Worm (Caenorhabditis elegans) whole organism, young adult: Measurements from ENCODE around the gene akap-1.

Source experiments
- B0019.2 ChIP-seq: fragments of 200-800 bp; sonication (Bioruptor generic); conservative IDR thresholded peaks from 2 replicates; pipeline ENCODE4 v1.3.6; 2022; ENCODE audit warnings: missing genetic modification reagents, missing genetic modification characterization, missing compliant biosample characterization
- C06A6.2 ChIP-seq: fragments of 200-800 bp; sonication (Bioruptor generic); conservative IDR thresholded peaks from 2 replicates; pipeline ENCODE4 v1.3.6; 2022; ENCODE audit warnings: missing genetic modification characterization, missing compliant biosample characterization
- C17E4.6 ChIP-seq: fragments of 200-800 bp; sonication (Bioruptor generic); IDR thresholded peaks from 2 replicates; pipeline ENCODE4 v1.3.6; 2022; ENCODE audit warnings: missing genetic modification reagents, missing genetic modification characterization, missing compliant biosample characterization
- D2030.7 ChIP-seq: fragments of 200-800 bp; sonication (Bioruptor generic); IDR thresholded peaks from 2 replicates; pipeline ENCODE4 v1.3.6; 2022; ENCODE audit warnings: missing genetic modification reagents, missing genetic modification characterization, missing compliant biosample characterization
- F10E7.11 ChIP-seq: sonication (generic microtip); optimal IDR thresholded peaks from 2 replicates; lab custom pipeline; 2017; ENCODE audit warnings: mild to moderate bottlenecking, missing genetic modification characterization, moderate library complexity, missing compliant biosample characterization
- F22D6.2 ChIP-seq: sonication (generic microtip); optimal IDR thresholded peaks from 2 replicates; lab custom pipeline; 2016; ENCODE audit warnings: mild to moderate bottlenecking, missing genetic modification characterization, missing compliant biosample characterization
- F23B12.7 ChIP-seq: sonication (generic microtip); optimal IDR thresholded peaks from 2 replicates; lab custom pipeline; 2017; ENCODE audit warnings: missing genetic modification characterization, mild to moderate bottlenecking, missing compliant biosample characterization, antibody characterized with exemption, moderate library complexity; ENCODE audit not compliant: insufficient read depth
- F49E8.2 ChIP-seq: sonication (generic microtip); optimal IDR thresholded peaks from 3 replicates; lab custom pipeline; 2017; ENCODE audit warnings: missing genetic modification characterization, mild to moderate bottlenecking, missing compliant biosample characterization, antibody characterized with exemption, moderate library complexity; ENCODE audit not compliant: insufficient read depth
- F52B5.7 ChIP-seq: sonication (generic microtip); optimal IDR thresholded peaks from 2 replicates; lab custom pipeline; 2016; ENCODE audit warnings: mild to moderate bottlenecking, missing genetic modification characterization, missing compliant biosample characterization
- F57C9.4 ChIP-seq: sonication (generic microtip); optimal IDR thresholded peaks from 2 replicates; lab custom pipeline; 2017; ENCODE audit warnings: mild to moderate bottlenecking, missing genetic modification characterization, missing compliant biosample characterization
- K11D2.4 ChIP-seq: fragments of 200-800 bp; sonication (Bioruptor generic); IDR thresholded peaks from 2 replicates; pipeline ENCODE4 v1.3.6; 2022; ENCODE audit warnings: missing genetic modification reagents, missing genetic modification characterization, missing compliant biosample characterization
- K12H6.12 ChIP-seq: fragments of 200-800 bp; sonication (Bioruptor generic); optimal IDR thresholded peaks from 2 replicates; lab custom pipeline; 2018; ENCODE audit warnings: mild to moderate bottlenecking, missing genetic modification characterization, missing compliant biosample characterization
- T26A5.8 ChIP-seq: sonication (generic microtip); optimal IDR thresholded peaks from 2 replicates; lab custom pipeline; 2016; ENCODE audit warnings: missing genetic modification characterization, missing compliant biosample characterization
- Y67H2A.10 ChIP-seq: fragments of 200-800 bp; sonication (Bioruptor generic); conservative IDR thresholded peaks from 2 replicates; pipeline ENCODE4 v1.3.6; 2022; ENCODE audit warnings: missing genetic modification reagents, missing genetic modification characterization, missing compliant biosample characterization
- Y95B8A.8 ChIP-seq: fragments of 200-800 bp; sonication (Bioruptor generic); IDR thresholded peaks from 2 replicates; pipeline ENCODE4 v1.3.6; 2022; ENCODE audit warnings: missing genetic modification reagents, missing genetic modification characterization, missing compliant biosample characterization
- ama-1 ChIP-seq, 3 experiments: fragments of 150-350 bp in 1 of 3; sonication (generic microtip) in 2 of 3; optimal IDR thresholded peaks; 2 replicates each; lab custom pipeline; 2014 to 2018; ENCODE audit warnings: missing biosample characterization in 2 of 3, missing genetic modification characterization in 2 of 3, missing genetic modification reagents in 2 of 3
- atf-7 ChIP-seq: sonication (generic microtip); optimal IDR thresholded peaks from 2 replicates; lab custom pipeline; 2017; ENCODE audit warnings: mild to moderate bottlenecking, missing genetic modification characterization, missing compliant biosample characterization
- attf-3 ChIP-seq: fragments of 200-800 bp; sonication (Bioruptor generic); conservative IDR thresholded peaks from 2 replicates; pipeline ENCODE4 v1.3.6; 2022; ENCODE audit warnings: missing genetic modification reagents, missing genetic modification characterization, missing compliant biosample characterization
- attf-5 ChIP-seq: fragments of 200-800 bp; sonication (Bioruptor generic); optimal IDR thresholded peaks from 2 replicates; lab custom pipeline; 2018; ENCODE audit warnings: mild to moderate bottlenecking, missing genetic modification characterization, missing compliant biosample characterization
- bed-2 ChIP-seq: fragments of 200-800 bp; sonication (Bioruptor generic); IDR thresholded peaks from 2 replicates; pipeline ENCODE4 v1.3.6; 2022; ENCODE audit warnings: missing genetic modification reagents, missing genetic modification characterization, missing compliant biosample characterization
- ccch-3 ChIP-seq: fragments of 200-800 bp; sonication (Bioruptor generic); optimal IDR thresholded peaks from 2 replicates; lab custom pipeline; 2018; ENCODE audit warnings: mild to moderate bottlenecking, missing genetic modification characterization, missing compliant biosample characterization
- cebp-1 ChIP-seq, 2 experiments: fragments of 200-800 bp in 1 of 2; sonication (Bioruptor generic) in 1 of 2; sonication (generic microtip) in 1 of 2; IDR thresholded peaks in 1 of 2; optimal IDR thresholded peaks in 1 of 2; 2 replicates each; pipeline versions ENCODE4 v1.3.6 to Lab custom; 2017 to 2022; ENCODE audit warnings: missing compliant biosample characterization in 2 of 2, missing genetic modification characterization in 2 of 2, mild to moderate bottlenecking in 1 of 2, missing genetic modification reagents in 1 of 2, moderate library complexity in 1 of 2
- ceh-27 ChIP-seq: fragments of 200-800 bp; sonication (Bioruptor generic); optimal IDR thresholded peaks from 2 replicates; lab custom pipeline; 2018; ENCODE audit warnings: mild to moderate bottlenecking, missing genetic modification characterization, moderate library complexity, missing compliant biosample characterization
- die-1 ChIP-seq: sonication (generic microtip); optimal IDR thresholded peaks from 2 replicates; lab custom pipeline; 2016; ENCODE audit warnings: missing genotype, mild to moderate bottlenecking, missing genetic modification characterization, missing compliant biosample characterization
- dox-1 ChIP-seq: fragments of 200-800 bp; sonication (Bioruptor generic); IDR thresholded peaks from 2 replicates; pipeline ENCODE4 v1.3.6; 2022; ENCODE audit warnings: missing genetic modification reagents, missing genetic modification characterization, missing compliant biosample characterization
- egl-18 ChIP-seq: fragments of 200-800 bp; sonication (Bioruptor generic); IDR thresholded peaks from 2 replicates; pipeline ENCODE4 v1.3.6; 2022; ENCODE audit warnings: missing genetic modification reagents, missing genetic modification characterization, missing compliant biosample characterization
- hlh-12 ChIP-seq: sonication (generic microtip); optimal IDR thresholded peaks from 2 replicates; lab custom pipeline; 2016; ENCODE audit warnings: missing genetic modification characterization, missing compliant biosample characterization
- hmg-1.2 ChIP-seq: fragments of 200-800 bp; sonication (Bioruptor generic); IDR thresholded peaks from 2 replicates; pipeline ENCODE4 v1.3.6; 2022; ENCODE audit warnings: missing genetic modification reagents, missing genetic modification characterization, missing compliant biosample characterization
- let-607 ChIP-seq, 2 experiments: fragments of 200-800 bp in 1 of 2; sonication (Bioruptor generic) in 1 of 2; sonication (generic microtip) in 1 of 2; optimal IDR thresholded peaks; 2 replicates each; lab custom pipeline; 2016 to 2018; ENCODE audit warnings: mild to moderate bottlenecking in 2 of 2, missing compliant biosample characterization in 2 of 2, missing genetic modification characterization in 2 of 2, moderate library complexity in 2 of 2, missing genotype in 1 of 2
- lin-35 ChIP-seq, 3 experiments: fragments of 150-350 bp in 2 of 3; sonication (generic microtip) in 1 of 3; optimal IDR thresholded peaks; 2 replicates each; lab custom pipeline; 2014 to 2018; ENCODE audit warnings: missing biosample characterization in 3 of 3, missing genetic modification characterization in 3 of 3, missing genetic modification reagents in 3 of 3
- lin-40 ChIP-seq: sonication (generic microtip); optimal IDR thresholded peaks from 2 replicates; lab custom pipeline; 2016; ENCODE audit warnings: missing genetic modification characterization, mild to moderate bottlenecking, missing compliant biosample characterization, missing genotype, missing genetic modification reagents
- lin-54 ChIP-seq: fragments of 200-800 bp; sonication (Bioruptor generic); optimal IDR thresholded peaks from 2 replicates; lab custom pipeline; 2018; ENCODE audit warnings: mild to moderate bottlenecking, missing genetic modification characterization, missing compliant biosample characterization
- lsl-1 ChIP-seq: fragments of 200-800 bp; sonication (Bioruptor generic); optimal IDR thresholded peaks from 2 replicates; lab custom pipeline; 2018; ENCODE audit warnings: mild to moderate bottlenecking, missing genetic modification characterization, moderate library complexity, missing compliant biosample characterization
- mcd-1 ChIP-seq: fragments of 200-800 bp; sonication (Bioruptor generic); IDR thresholded peaks from 2 replicates; pipeline ENCODE4 v1.3.6; 2022; ENCODE audit warnings: missing genetic modification reagents, missing genetic modification characterization, missing compliant biosample characterization
- nfyb-1 ChIP-seq: fragments of 200-800 bp; sonication (Bioruptor generic); IDR thresholded peaks from 2 replicates; pipeline ENCODE4 v1.3.6; 2022; ENCODE audit warnings: missing genetic modification reagents, missing genetic modification characterization, missing compliant biosample characterization
- nhr-80 ChIP-seq: sonication (generic microtip); optimal IDR thresholded peaks from 2 replicates; lab custom pipeline; 2016; ENCODE audit warnings: missing genetic modification characterization, missing compliant biosample characterization
- pbrm-1 ChIP-seq: fragments of 200-800 bp; sonication (Bioruptor generic); IDR thresholded peaks from 2 replicates; pipeline ENCODE4 v1.3.6; 2022; ENCODE audit warnings: missing genetic modification reagents, missing genetic modification characterization, missing compliant biosample characterization
- rcor-1 ChIP-seq: fragments of 200-800 bp; sonication (Bioruptor generic); IDR thresholded peaks from 2 replicates; pipeline ENCODE4 v1.3.6; 2022; ENCODE audit warnings: missing genetic modification reagents, missing genetic modification characterization, missing compliant biosample characterization
- repo-1 ChIP-seq: sonication (generic microtip); optimal IDR thresholded peaks from 2 replicates; lab custom pipeline; 2017; ENCODE audit warnings: mild to moderate bottlenecking, missing genetic modification characterization, missing compliant biosample characterization
- snpc-1.3 ChIP-seq: sonication (generic microtip); optimal IDR thresholded peaks from 2 replicates; lab custom pipeline; 2017; ENCODE audit warnings: missing genetic modification characterization, mild to moderate bottlenecking, missing compliant biosample characterization, antibody characterized with exemption, moderate library complexity, missing genotype, missing genetic modification reagents; ENCODE audit not compliant: insufficient read depth
- snpc-4 ChIP-seq, 5 experiments: fragments of 150-350 bp in 1 of 5; sonication (generic microtip) in 4 of 5; optimal IDR thresholded peaks; 2 replicates each; lab custom pipeline; 2014 to 2018; ENCODE audit warnings: missing genetic modification characterization in 5 of 5, missing biosample characterization in 3 of 5, antibody characterized with exemption in 2 of 5, mild to moderate bottlenecking in 2 of 5, missing compliant biosample characterization in 2 of 5, missing genotype in 2 of 5, moderate library complexity in 2 of 5, missing genetic modification reagents in 1 of 5
- tbp1 ChIP-seq: fragments of 200-800 bp; sonication (Bioruptor generic); optimal IDR thresholded peaks from 2 replicates; lab custom pipeline; 2018; ENCODE audit warnings: mild to moderate bottlenecking, missing genetic modification characterization, missing compliant biosample characterization
- unc-62 ChIP-seq: fragments of 150-350 bp; optimal IDR thresholded peaks from 2 replicates; lab custom pipeline; 2014; ENCODE audit warnings: missing biosample characterization, missing genetic modification reagents, missing genetic modification characterization
- ztf-28 ChIP-seq: fragments of 200-800 bp; sonication (Bioruptor generic); IDR thresholded peaks from 2 replicates; pipeline ENCODE4 v1.3.6; 2022; ENCODE audit warnings: missing genetic modification reagents, missing genetic modification characterization, missing compliant biosample characterization

Gene akap-1

DNA sequence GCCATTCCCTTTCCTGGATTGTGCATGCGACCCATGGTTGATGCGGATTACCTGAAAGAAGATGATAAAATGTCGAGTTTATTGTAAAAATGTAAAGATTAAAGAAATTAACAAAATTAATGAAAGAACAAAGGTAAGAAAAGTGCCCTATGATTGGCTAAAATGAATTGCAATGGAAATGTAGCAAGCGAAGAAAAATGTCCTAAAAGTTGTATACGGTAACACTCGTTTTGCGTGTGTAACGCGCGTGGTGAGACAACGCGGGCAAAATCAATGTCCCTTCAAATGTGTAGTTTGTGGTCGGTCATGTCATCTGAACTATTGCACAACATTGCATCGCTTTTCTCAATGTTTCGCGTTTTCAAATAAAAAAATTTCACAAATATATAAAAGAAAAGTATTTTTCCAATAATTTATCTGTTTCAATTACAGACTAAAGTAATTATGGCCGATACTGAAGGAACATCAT lies 21.8 kb downstream of the akap-1 start, which contains the start of the genes rps-13 and nfx-1 (continued):
- TF ChIP-seq cebp-1 (GFP tag; IDR thresholded peaks at IDR 0.05; lab: Robert Waterston, UW) (peak; percentile 35; the same call in 1 of the 2 replicates), cebp-1 (tag; optimal IDR thresholded peaks at IDR 0.05; lab: Kevin White, UChicago) (peak; percentile 89), nfyb-1 (GFP tag; lab: Robert Waterston, UW) (peak; percentile 69; the same call in 1 of the 2 replicates), ztf-28 (GFP tag; lab: Robert Waterston, UW) (no peak), hmg-1.2 (GFP tag; lab: Robert Waterston, UW) (peak; percentile 42; the same call in 1 of the 2 replicates), lsl-1 (GFP tag; lab: Kevin White, UChicago) (peak; percentile 87), D2030.7 (GFP tag; lab: Robert Waterston, UW) (peak; percentile 53), lin-54 (peak; percentile 41), rcor-1 (GFP tag; lab: Robert Waterston, UW) (peak; percentile 71; the same call in 1 of the 2 replicates), snpc-4 (GFP tag; optimal IDR thresholded peaks at IDR 0.05; lab: Kevin White, UChicago) (peak; percentile 23), snpc-4 (tag; optimal IDR thresholded peaks at IDR 0.05; lab: Kevin White, UChicago) (peak; percentile 15 to 60 (median 42)), egl-18 (no peak), C17E4.6 (0 out of 2 replicates have a peak, but pooled peaks have one; percentile 11), attf-3 (GFP tag; lab: Robert Waterston, UW) (0 out of 2 replicates have a peak, but pooled peaks have one; percentile 19), ccch-3 (GFP tag; lab: Kevin White, UChicago) (no peak), Y95B8A.8 (GFP tag; lab: Robert Waterston, UW) (peak; percentile 14; the same call in 1 of the 2 replicates), K12H6.12 (tag; lab: Kevin White, UChicago) (peak; percentile 8), tbp1 (GFP tag; lab: Kevin White, UChicago) (peak; percentile 46), ceh-27 (GFP tag; lab: Kevin White, UChicago) (peak; percentile 61), pbrm-1 (GFP tag; lab: Robert Waterston, UW) (peak; percentile 49; the same call in 1 of the 2 replicates), attf-5 (GFP tag; lab: Kevin White, UChicago) (peak; percentile 74), F49E8.2 (tag; lab: Kevin White, UChicago) (peak; percentile 44), dox-1 (GFP tag; lab: Robert Waterston, UW) (0 out of 2 replicates have a peak, but pooled peaks have one; percentile 8), F10E7.11 (no peak), lin-35 (GFP tag; optimal IDR thresholded peaks at IDR 0.05; lab: Kevin White, UChicago) (peak in 1 of 3 experiments; percentile 50), lin-40 (tag; lab: Kevin White, UChicago) (peak; percentile 45), nhr-80 (tag; lab: Kevin White, UChicago) (peak; percentile 40), T26A5.8 (tag; lab: Kevin White, UChicago) (no peak), ama-1 (optimal IDR thresholded peaks at IDR 0.05; lab: Kevin White, UChicago) (no peak), ama-1 (GFP tag; optimal IDR thresholded peaks at IDR 0.05; lab: Kevin White, UChicago) (peak in 1 of 2 experiments; percentile 24)

DNA sequence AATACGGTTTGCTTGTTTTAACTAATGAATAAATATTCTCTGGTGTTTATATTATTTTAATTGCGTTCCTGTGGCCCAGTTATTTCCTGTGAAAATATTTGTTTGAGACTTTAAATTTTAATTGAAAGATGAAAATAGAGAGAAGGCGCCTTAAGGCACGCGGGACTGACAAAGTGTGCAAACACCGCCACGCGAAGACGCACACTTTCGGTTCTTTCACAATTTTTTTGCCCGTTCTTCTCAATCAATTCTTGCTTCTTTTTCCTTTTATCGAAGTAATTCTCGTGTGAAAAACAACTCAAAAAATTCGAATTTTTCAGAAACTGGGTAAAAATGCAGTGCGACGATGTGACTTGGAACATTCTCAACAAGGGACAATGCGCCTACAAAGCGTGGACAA lies 25.9 kb downstream of the akap-1 start, which contains the start of gene C16A3.6:
Gene C16A3.6 (plus strand): TSS at position 84 of the 400 bp plus-strand sequence.
- TF ChIP-seq hlh-12 (tag; lab: Kevin White, UChicago): no peak
- TF ChIP-seq F22D6.2 (tag; lab: Kevin White, UChicago): no peak
- TF ChIP-seq C06A6.2 (GFP tag; lab: Robert Waterston, UW): no peak
- TF ChIP-seq ztf-28 (GFP tag; lab: Robert Waterston, UW): no peak
- no peak for TF ChIP-seq B0019.2 (GFP tag; lab: Robert Waterston, UW)
- no peak for TF ChIP-seq let-607 (tag; optimal IDR thresholded peaks at IDR 0.05; lab: Kevin White, UChicago)
- no peak for TF ChIP-seq F23B12.7 (tag; lab: Kevin White, UChicago)
- TF ChIP-seq F57C9.4 (tag; lab: Kevin White, UChicago): no peak
- TF ChIP-seq lin-40 (tag; lab: Kevin White, UChicago): peak; percentile 4
- peak; percentile 13 for TF ChIP-seq snpc-1.3
- TF ChIP-seq F52B5.7 (tag; lab: Kevin White, UChicago): no peak
- 0 out of 2 replicates have a peak, but pooled peaks have one; percentile 19 for TF ChIP-seq D2030.7 (GFP tag; lab: Robert Waterston, UW)
- TF ChIP-seq K11D2.4: no peak
- no peak for TF ChIP-seq bed-2
- no peak for TF ChIP-seq mcd-1 (GFP tag; lab: Robert Waterston, UW)
- no peak for TF ChIP-seq die-1 (tag; lab: Kevin White, UChicago)
- no peak for TF ChIP-seq cebp-1 (GFP tag; IDR thresholded peaks at IDR 0.05; lab: Robert Waterston, UW)
- TF ChIP-seq cebp-1 (tag; optimal IDR thresholded peaks at IDR 0.05; lab: Kevin White, UChicago): peak; percentile 72
- TF ChIP-seq atf-7 (tag; lab: Kevin White, UChicago): no peak
- no peak for TF ChIP-seq unc-62 (GFP tag; lab: Kevin White, UChicago)
- TF ChIP-seq Y67H2A.10: no peak
- TF ChIP-seq repo-1 (tag; lab: Kevin White, UChicago): peak; percentile 27
